Worm (Caenorhabditis elegans): ENCODE data around the gene rab-37.

DNA sequence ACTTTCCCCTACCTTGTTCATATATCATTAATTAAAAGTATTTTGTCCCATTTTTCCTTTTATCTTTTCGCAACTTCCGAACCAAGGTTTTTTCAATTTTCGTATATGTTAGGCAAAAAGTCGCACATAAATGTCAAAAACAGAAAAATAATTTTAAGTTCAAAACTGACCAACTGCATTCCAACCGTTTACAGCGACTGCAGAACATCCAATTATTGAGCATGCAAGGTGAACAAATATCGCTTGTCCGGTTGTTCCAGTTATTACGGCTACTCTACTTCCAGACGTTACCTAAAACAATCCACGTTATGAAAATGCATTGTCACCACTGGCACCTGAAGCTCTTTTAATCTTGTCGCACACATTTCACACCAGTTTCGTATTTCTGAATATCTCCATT is 38.0 kb upstream of the rab-37 start, which contains the start of gene C52B9.10:
- no peak for TF ChIP-seq him-1 (tag; optimal IDR thresholded peaks at IDR 0.05)
- no peak for TF ChIP-seq W03F9.2 (tag; optimal IDR thresholded peaks at IDR 0.05)
- TF ChIP-seq dao-5 (tag; optimal IDR thresholded peaks at IDR 0.05), result no peak
